Worm (Caenorhabditis elegans): Measurements from ENCODE around the gene suds-3.

DNA sequence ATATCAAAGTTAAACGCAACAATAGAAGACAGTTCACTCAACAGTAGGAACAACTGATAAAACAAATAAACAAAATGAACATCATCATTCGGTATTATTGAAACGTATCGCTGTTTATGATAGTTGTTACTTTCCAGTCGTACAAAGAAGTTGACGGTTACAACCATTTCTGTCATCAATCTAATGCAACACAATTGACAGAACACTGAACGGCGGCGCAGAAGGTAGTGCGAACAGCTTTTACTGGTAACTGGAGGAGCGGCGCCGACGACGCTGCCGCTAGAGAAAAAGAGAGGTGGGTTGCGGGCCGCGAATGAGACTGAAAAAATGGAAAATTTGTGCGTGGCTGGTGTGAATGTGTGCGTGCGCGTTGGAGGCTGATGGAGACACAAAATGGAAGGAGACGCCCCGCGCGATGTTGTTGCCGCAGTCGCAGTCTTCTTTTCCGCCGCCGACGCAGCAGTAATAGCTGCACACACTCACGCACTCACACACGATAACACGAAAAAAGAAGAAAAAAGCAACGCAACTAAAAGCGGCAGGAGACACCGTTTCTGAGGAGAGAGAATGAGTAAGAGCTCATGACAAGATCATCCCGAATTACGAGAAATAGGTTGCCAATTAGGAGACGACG is 33.5 kb downstream of the suds-3 start:
- TF ChIP-seq hnd-1 (tag; optimal IDR thresholded peaks at IDR 0.05) (no peak), ama-1 (optimal IDR thresholded peaks at IDR 0.05) (no peak), flt-1 (GFP tag; IDR thresholded peaks at IDR 0.05) (no peak), scrt-1 (GFP tag; IDR thresholded peaks at IDR 0.05) (no peak), B0310.2 (tag; optimal IDR thresholded peaks at IDR 0.05) (no peak)
